Fruit fly (Drosophila melanogaster): ENCODE results near the gene okr.
A peak's percentile ranks its signal among the peaks of the same experiment; 100 is the strongest.

The okr gene

dm6 chr2L:2941353-2941752 lies 51.2 kb downstream of the okr start (continued):
- TF ChIP-seq CG7839 (tag; optimal IDR thresholded peaks at IDR 0.05) = peak; percentile 35
- TF ChIP-seq Fer1 (GFP tag; optimal IDR thresholded peaks at IDR 0.05) = peak; percentile 28
- peak; percentile 3 for TF ChIP-seq ind (GFP tag; optimal IDR thresholded peaks at IDR 0.05)
- TF ChIP-seq CG6854 (GFP tag; optimal IDR thresholded peaks at IDR 0.05) = no peak
- TF ChIP-seq Side (GFP tag; optimal IDR thresholded peaks at IDR 0.05) = no peak
- peak; percentile 8 for TF ChIP-seq fd96Cb (tag; optimal IDR thresholded peaks at IDR 0.05)
- no peak; the same call in 2 of the 3 replicates for TF ChIP-seq zfh1 (GFP tag; IDR thresholded peaks at IDR 0.05)
- TF ChIP-seq NfI (GFP tag; optimal IDR thresholded peaks at IDR 0.05) = peak; percentile 9
- TF ChIP-seq Sox100B (GFP tag; optimal IDR thresholded peaks at IDR 0.05) = no peak
- TF ChIP-seq Hr39 (optimal IDR thresholded peaks at IDR 0.05) = no peak
- TF ChIP-seq sob (GFP tag; IDR thresholded peaks at IDR 0.05) = peak; percentile 13; the same call in 1 of the 2 replicates
- TF ChIP-seq dmrt99B (tag; optimal IDR thresholded peaks at IDR 0.05) = peak; percentile 46
- peak; percentile 62 for TF ChIP-seq row (GFP tag; IDR thresholded peaks at IDR 0.05)
- peak; percentile 63 for TF ChIP-seq CG18599 (GFP tag; optimal IDR thresholded peaks at IDR 0.05)
- peak; percentile 62 for TF ChIP-seq sens (GFP tag)
- TF ChIP-seq CG10979 (tag; optimal IDR thresholded peaks at IDR 0.05) = peak; percentile 13
- no peak for TF ChIP-seq HLH54F (GFP tag; optimal IDR thresholded peaks at IDR 0.05)
- TF ChIP-seq CG15514 (GFP tag; optimal IDR thresholded peaks at IDR 0.05) = peak; percentile 30
- peak; percentile 33 for TF ChIP-seq CG7556 (GFP tag; optimal IDR thresholded peaks at IDR 0.05)
- TF ChIP-seq CG8944 (GFP tag; optimal IDR thresholded peaks at IDR 0.05) = no peak
- TF ChIP-seq aop (GFP tag; IDR thresholded peaks at IDR 0.05) = no peak
- peak; percentile 28; the same call in 1 of the 2 replicates for TF ChIP-seq CG9932 (GFP tag; IDR thresholded peaks at IDR 0.05)
- TF ChIP-seq z (GFP tag; IDR thresholded peaks at IDR 0.05) = no peak
- TF ChIP-seq prd (optimal IDR thresholded peaks at IDR 0.05) = no peak
- TF ChIP-seq prd (GFP tag; IDR thresholded peaks at IDR 0.05) = peak; percentile 44; the same call in 1 of the 3 replicates
- TF ChIP-seq Tbp (GFP tag; optimal IDR thresholded peaks at IDR 0.05) = no peak
- peak; percentile 4 for TF ChIP-seq cwo (GFP tag; optimal IDR thresholded peaks at IDR 0.05)
- no peak for TF ChIP-seq fru (optimal IDR thresholded peaks at IDR 0.05)
- TF ChIP-seq caup (GFP tag; optimal IDR thresholded peaks at IDR 0.05; ENCODE audit: severe bottlenecking) = peak; percentile 42
- no peak for TF ChIP-seq CG6654 (GFP tag; optimal IDR thresholded peaks at IDR 0.05)
- 0 out of 2 replicates have a peak, but pooled peaks have one; percentile 8 for TF ChIP-seq HLH3B (GFP tag; IDR thresholded peaks at IDR 0.05)
- no peak for TF ChIP-seq Atf3 (GFP tag; optimal IDR thresholded peaks at IDR 0.05)
- peak; percentile 3 for TF ChIP-seq PHDP (tag; optimal IDR thresholded peaks at IDR 0.05)
- TF ChIP-seq CG17359 (tag; optimal IDR thresholded peaks at IDR 0.05) = peak; percentile 24
- no peak for TF ChIP-seq ranshi (GFP tag; IDR thresholded peaks at IDR 0.05)
- 0 out of 3 replicates have a peak, but pooled peaks have one; percentile 11 for TF ChIP-seq ci (GFP tag; IDR thresholded peaks at IDR 0.05)
- no peak for TF ChIP-seq CG8290 (GFP tag; optimal IDR thresholded peaks at IDR 0.05)
- TF ChIP-seq CG8290 (tag; optimal IDR thresholded peaks at IDR 0.05) = peak in 1 of 2 experiments; percentile 12
- TF ChIP-seq Xrp1 (GFP tag; IDR thresholded peaks at IDR 0.05) = peak; percentile 38; the same call in 1 of the 2 replicates
- no peak for TF ChIP-seq CG4360 (GFP tag; IDR thresholded peaks at IDR 0.05)
- peak; percentile 13 for TF ChIP-seq CG2712 (tag; optimal IDR thresholded peaks at IDR 0.05)
- peak; percentile 16 for TF ChIP-seq D19A (tag; optimal IDR thresholded peaks at IDR 0.05)
- no peak for TF ChIP-seq CG15696 (tag; optimal IDR thresholded peaks at IDR 0.05)
- peak in 1 of 2 experiments; percentile 20 for TF ChIP-seq Hr51 (GFP tag; optimal IDR thresholded peaks at IDR 0.05)
- TF ChIP-seq CG1603 (tag; optimal IDR thresholded peaks at IDR 0.05) = peak; percentile 27
- TF ChIP-seq nmo (GFP tag; optimal IDR thresholded peaks at IDR 0.05) = peak; percentile 6
- TF ChIP-seq Dad (GFP tag; optimal IDR thresholded peaks at IDR 0.05) = no peak
- TF ChIP-seq ERR (GFP tag; optimal IDR thresholded peaks at IDR 0.05) = no peak
- 0 out of 3 replicates have a peak, but pooled peaks have one; percentile 13 for TF ChIP-seq tgo (GFP tag; IDR thresholded peaks at IDR 0.05)
- peak; percentile 39 for TF ChIP-seq CG2120 (GFP tag; optimal IDR thresholded peaks at IDR 0.05)
- TF ChIP-seq CG18476 (GFP tag; optimal IDR thresholded peaks at IDR 0.05) = no peak
- no peak for TF ChIP-seq Eip74EF (GFP tag; optimal IDR thresholded peaks at IDR 0.05)
